Worm (Caenorhabditis elegans) whole organism, L1 larva: ENCODE data around the gene C06G4.6.
"Not testable (repeated sequence)": the region's sequence is repeated elsewhere in the genome, so short reads cannot be mapped to it uniquely, and the experiment has no call there.

Experiments
- blmp-1 ChIP-seq: fragments of 150-350 bp; optimal IDR thresholded peaks from 2 replicates; lab custom pipeline; 2014; ENCODE audit warnings: missing biosample characterization, missing genetic modification characterization
- elt-3 ChIP-seq, 6 experiments: fragments of 150-350 bp in 1 of 6; sonication (generic microtip); optimal IDR thresholded peaks; 2 replicates each; lab custom pipeline; 2017 to 2018; ENCODE audit warnings: missing biosample characterization in 6 of 6, missing genetic modification characterization in 6 of 6, inconsistent platforms in 1 of 6
- fos-1 ChIP-seq: fragments of 150-350 bp; optimal IDR thresholded peaks from 2 replicates; lab custom pipeline; 2014; ENCODE audit warnings: missing biosample characterization, missing genetic modification characterization
- sox-4 ChIP-seq: sonication (generic microtip); optimal IDR thresholded peaks from 2 replicates; lab custom pipeline; 2016; ENCODE audit warnings: missing genetic modification characterization, missing compliant biosample characterization
- tbx-2 ChIP-seq: sonication (generic microtip); optimal IDR thresholded peaks from 2 replicates; lab custom pipeline; 2016; ENCODE audit warnings: missing genetic modification characterization, missing compliant biosample characterization
- unc-62 ChIP-seq: fragments of 150-350 bp; optimal IDR thresholded peaks from 2 replicates; lab custom pipeline; 2014; ENCODE audit warnings: missing biosample characterization, missing genetic modification reagents, missing genetic modification characterization
- unc-86 ChIP-seq: sonication (generic microtip); optimal IDR thresholded peaks from 2 replicates; lab custom pipeline; 2016; ENCODE audit warnings: missing genetic modification characterization, missing compliant biosample characterization
- unc-98 ChIP-seq: fragments of 200-800 bp; sonication (Bioruptor generic); IDR thresholded peaks from 2 replicates; pipeline ENCODE4 v1.3.6; 2022; ENCODE audit warnings: missing genetic modification characterization, missing compliant biosample characterization

- TF ChIP-seq unc-62 (GFP tag; lab: Kevin White, UChicago); unc-98 (GFP tag; lab: Robert Waterston, UW); blmp-1; unc-86 (tag; lab: Kevin White, UChicago); tbx-2 (tag; lab: Kevin White, UChicago); fos-1 (tag; lab: Kevin White, UChicago); sox-4; elt-3 (tag; optimal IDR thresholded peaks at IDR 0.05; lab: Kevin White, UChicago): not testable (repeated sequence)
Measured at ce11 chrIII:7962641-7963040, 41.5 kb upstream of the C06G4.6 start, which contains the start of gene F54H12.4.
